Worm (Caenorhabditis elegans) whole organism, L4 larva: ENCODE measurements around the gene E01G4.6.
A peak's percentile ranks its signal among the peaks of the same experiment; 100 is the strongest.

ENCODE experiments used
- R02D3.7 ChIP-seq: fragments of 150-350 bp; sonication (generic microtip); optimal IDR thresholded peaks from 3 replicates; lab custom pipeline; 2014; ENCODE audit warnings: missing biosample characterization, missing genetic modification characterization
- dve-1 ChIP-seq: sonication (generic microtip); optimal IDR thresholded peaks from 2 replicates; lab custom pipeline; 2017; ENCODE audit warnings: antibody characterized with exemption, mild to moderate bottlenecking, missing genetic modification characterization, missing compliant biosample characterization; ENCODE audit not compliant: insufficient read depth
- fos-1 ChIP-seq: fragments of 150-350 bp; optimal IDR thresholded peaks from 2 replicates; lab custom pipeline; 2014; ENCODE audit warnings: missing biosample characterization, missing genetic modification characterization
- unc-130 ChIP-seq: sonication (generic microtip); optimal IDR thresholded peaks from 2 replicates; lab custom pipeline; 2016; ENCODE audit warnings: missing genetic modification reagents, missing genetic modification characterization, missing compliant biosample characterization

ce11 chrII:13465381-13465838 is 16.8 kb upstream of the E01G4.6 start:
- TF ChIP-seq dve-1 (tag; lab: Kevin White, UChicago) (peak; percentile 86), unc-130 (GFP tag; lab: Kevin White, UChicago) (no peak), R02D3.7 (tag; lab: Kevin White, UChicago) (no peak), fos-1 (tag; lab: Kevin White, UChicago) (no peak)
